Worm (Caenorhabditis elegans): ENCODE data around the gene ani-1.

Gene ani-1

ce11 chrIII:12453315-12453714 is at the start of gene ani-1 (continued):
- TF ChIP-seq snpc-1.2 (GFP tag; IDR thresholded peaks at IDR 0.05) (peak; percentile 30; the same call in 1 of the 2 replicates), snpc-4 (tag; optimal IDR thresholded peaks at IDR 0.05) (no peak), mdl-1 (tag; optimal IDR thresholded peaks at IDR 0.05) (no peak), Y75B8A.6 (GFP tag; IDR thresholded peaks at IDR 0.05) (no peak), nhr-42 (GFP tag; IDR thresholded peaks at IDR 0.05) (no peak), ZK337.2 (GFP tag; IDR thresholded peaks at IDR 0.05) (no peak), zag-1 (tag; optimal IDR thresholded peaks at IDR 0.05) (no peak), sdz-12 (GFP tag; optimal IDR thresholded peaks at IDR 0.05) (no peak), F49E8.2 (tag; optimal IDR thresholded peaks at IDR 0.05; ENCODE audit: borderline replicate concordance) (peak; percentile 31), nhr-41 (GFP tag; IDR thresholded peaks at IDR 0.05) (no peak), F10B5.3 (tag; optimal IDR thresholded peaks at IDR 0.05) (no peak), tag-97 (GFP tag; IDR thresholded peaks at IDR 0.05) (no peak), nhr-6 (tag; optimal IDR thresholded peaks at IDR 0.05) (peak; percentile 63), arid-1 (GFP tag; conservative IDR thresholded peaks at IDR 0.05) (peak; percentile 42; the same call in 1 of the 2 replicates), ama-1 (optimal IDR thresholded peaks at IDR 0.05) (peak; percentile 92), hlh-11 (tag; optimal IDR thresholded peaks at IDR 0.05) (no peak), ceh-44 (GFP tag; IDR thresholded peaks at IDR 0.05) (no peak), madf-5 (GFP tag; IDR thresholded peaks at IDR 0.05) (no peak), tra-1 (GFP tag; IDR thresholded peaks at IDR 0.05) (no peak), lir-3 (tag; optimal IDR thresholded peaks at IDR 0.05) (no peak), php-3 (GFP tag; IDR thresholded peaks at IDR 0.05) (no peak), gei-8 (GFP tag; optimal IDR thresholded peaks at IDR 0.05) (no peak), nhr-111 (GFP tag; optimal IDR thresholded peaks at IDR 0.05) (no peak), rbr-2 (tag; optimal IDR thresholded peaks at IDR 0.05) (peak; percentile 36), lin-1 (GFP tag; IDR thresholded peaks at IDR 0.05) (no peak), T26A8.4 (GFP tag; IDR thresholded peaks at IDR 0.05) (0 out of 2 replicates have a peak, but pooled peaks have one; percentile 18), spr-1 (tag; optimal IDR thresholded peaks at IDR 0.05) (peak; percentile 10), pha-4 (GFP tag; IDR thresholded peaks at IDR 0.05) (0 out of 2 replicates have a peak, but pooled peaks have one; percentile 49), pha-4 (tag; optimal IDR thresholded peaks at IDR 0.05) (no peak), ceh-20 (GFP tag; IDR thresholded peaks at IDR 0.05) (no peak), nhr-102 (tag; optimal IDR thresholded peaks at IDR 0.05) (peak; percentile 14), F26F4.8 (GFP tag; conservative IDR thresholded peaks at IDR 0.05) (no peak), ztf-11 (tag; optimal IDR thresholded peaks at IDR 0.05) (no peak), nhr-28 (tag; optimal IDR thresholded peaks at IDR 0.05) (no peak), zfp-3 (GFP tag; conservative IDR thresholded peaks at IDR 0.05) (0 out of 2 replicates have a peak, but pooled peaks have one; percentile 24), lin-13 (GFP tag; optimal IDR thresholded peaks at IDR 0.05) (peak; percentile 40), dpl-1 (GFP tag; optimal IDR thresholded peaks at IDR 0.05) (peak; percentile 87), hif-1 (tag; optimal IDR thresholded peaks at IDR 0.05) (peak in 1 of 2 experiments; percentile 33), daf-12 (tag; optimal IDR thresholded peaks at IDR 0.05) (no peak), mxl-2 (GFP tag; conservative IDR thresholded peaks at IDR 0.05) (no peak), fos-1 (tag; optimal IDR thresholded peaks at IDR 0.05) (no peak), Y48G9A.11 (GFP tag; IDR thresholded peaks at IDR 0.05) (no peak), zip-2 (tag; optimal IDR thresholded peaks at IDR 0.05) (no peak), saeg-2 (GFP tag; IDR thresholded peaks at IDR 0.05) (no peak), daf-16 (GFP tag; optimal IDR thresholded peaks at IDR 0.05) (no peak), daf-16 (tag; optimal IDR thresholded peaks at IDR 0.05) (no peak), lin-39 (tag; optimal IDR thresholded peaks at IDR 0.05) (no peak), zfp-2 (tag; optimal IDR thresholded peaks at IDR 0.05) (no peak), dmd-6 (GFP tag; IDR thresholded peaks at IDR 0.05) (no peak), Y5F2A.4 (GFP tag; optimal IDR thresholded peaks at IDR 0.05) (no peak), nhr-77 (tag; optimal IDR thresholded peaks at IDR 0.05) (no peak), ceh-32 (tag; optimal IDR thresholded peaks at IDR 0.05; ENCODE audit: poor library complexity) (no peak), daf-8 (GFP tag; IDR thresholded peaks at IDR 0.05) (no peak)
